Worm (Caenorhabditis elegans) whole organism, dauer: Measurements from ENCODE around the gene vglu-3.
"Not testable (repeated sequence)": the region's sequence is repeated elsewhere in the genome, so short reads cannot be mapped to it uniquely, and the experiment has no call there.

Experiments used
- unc-62 ChIP-seq: sonication (generic microtip); optimal IDR thresholded peaks from 2 replicates; lab custom pipeline; 2017; ENCODE audit warnings: missing biosample characterization, missing genetic modification reagents, missing genetic modification characterization

Gene vglu-3

ce11 chrIII:10300078-10300477, at the start of gene vglu-3:
Gene vglu-3 (plus strand): TSS chrIII:10300378.
- TF ChIP-seq unc-62 (GFP tag; lab: Kevin White, UChicago): no peak

ce11 chrIII:10251114-10251513, 49.1 kb upstream of the vglu-3 start:
- no peak for TF ChIP-seq unc-62 (GFP tag; lab: Kevin White, UChicago)

ce11 chrIII:10253334-10253733, 46.8 kb upstream of the vglu-3 start:
- TF ChIP-seq unc-62 (GFP tag; lab: Kevin White, UChicago): no peak

ce11 chrIII:10254583-10254982, 45.6 kb upstream of the vglu-3 start, which contains the start of gene R01H10.4:
Gene R01H10.4 (plus strand): TSS chrIII:10254818.
- TF ChIP-seq unc-62 (GFP tag; lab: Kevin White, UChicago): no peak

ce11 chrIII:10258641-10259040, 41.5 kb upstream of the vglu-3 start, which contains the start of gene rip-1:
Gene rip-1 (minus strand): TSS chrIII:10258741.
- no peak for TF ChIP-seq unc-62 (GFP tag; lab: Kevin White, UChicago)

ce11 chrIII:10261256-10261655, 38.9 kb upstream of the vglu-3 start:
- TF ChIP-seq unc-62 (GFP tag; lab: Kevin White, UChicago): no peak

ce11 chrIII:10261682-10262081, 38.5 kb upstream of the vglu-3 start, which contains the start of gene bbs-5:
Gene bbs-5 (minus strand): TSS chrIII:10261782.
- no peak for TF ChIP-seq unc-62 (GFP tag; lab: Kevin White, UChicago)

ce11 chrIII:10266824-10267223, 33.4 kb upstream of the vglu-3 start, which contains the start of gene inpp-4B:
Gene inpp-4B (minus strand): TSS chrIII:10266877.
- not testable (repeated sequence) for TF ChIP-seq unc-62 (GFP tag; lab: Kevin White, UChicago)

- no peak for TF ChIP-seq unc-62 (GFP tag; lab: Kevin White, UChicago)
Observed at ce11 chrIII:10270778-10271307, 29.3 kb upstream of the vglu-3 start, which contains the start of gene cnk-1. Gene cnk-1 (plus strand): TSS chrIII:10271257.

- TF ChIP-seq unc-62 (GFP tag; lab: Kevin White, UChicago): no peak
Observed at ce11 chrIII:10271807-10272206, 28.4 kb upstream of the vglu-3 start.

ce11 chrIII:10278826-10279225, 21.4 kb upstream of the vglu-3 start, which contains the start of gene pad-2:
Gene pad-2 (plus strand): TSS chrIII:10279126.
- no peak for TF ChIP-seq unc-62 (GFP tag; lab: Kevin White, UChicago)

ce11 chrIII:10284214-10284613, 16.0 kb upstream of the vglu-3 start:
- no peak for TF ChIP-seq unc-62 (GFP tag; lab: Kevin White, UChicago)

ce11 chrIII:10285623-10286022, 14.6 kb upstream of the vglu-3 start, which contains the start of gene K10G9.2:
Gene K10G9.2 (plus strand): TSS chrIII:10285923.
- TF ChIP-seq unc-62 (GFP tag; lab: Kevin White, UChicago): no peak

- no peak for TF ChIP-seq unc-62 (GFP tag; lab: Kevin White, UChicago)
Observed at ce11 chrIII:10289790-10290189, 10.4 kb upstream of the vglu-3 start.

ce11 chrIII:10290541-10290940, 9.6 kb upstream of the vglu-3 start:
- TF ChIP-seq unc-62 (GFP tag; lab: Kevin White, UChicago): no peak

- TF ChIP-seq unc-62 (GFP tag; lab: Kevin White, UChicago): no peak
Observed at ce11 chrIII:10293362-10293761, 6.8 kb upstream of the vglu-3 start.

- no peak for TF ChIP-seq unc-62 (GFP tag; lab: Kevin White, UChicago)
Observed at ce11 chrIII:10293946-10294345, 6.2 kb upstream of the vglu-3 start.
